Worm (Caenorhabditis elegans) whole organism, early embryonic: Measurements from ENCODE around the gene C50B6.7.

Experiments
- F13C5.2 ChIP-seq: sonication (generic microtip); optimal IDR thresholded peaks from 2 replicates; lab custom pipeline; 2017; ENCODE audit warnings: mild to moderate bottlenecking, missing genetic modification characterization, inconsistent platforms, missing compliant biosample characterization
- aly-1 ChIP-seq: sonication (generic microtip); optimal IDR thresholded peaks from 2 replicates; lab custom pipeline; 2016; ENCODE audit warnings: missing genetic modification characterization, missing compliant biosample characterization
- ama-1 ChIP-seq: fragments of 150-350 bp; optimal IDR thresholded peaks from 2 replicates; lab custom pipeline; 2014
- ceh-36 ChIP-seq: sonication (generic microtip); optimal IDR thresholded peaks from 2 replicates; lab custom pipeline; 2016; ENCODE audit warnings: missing genetic modification characterization, inconsistent platforms, missing compliant biosample characterization
- ets-7 ChIP-seq: sonication (generic microtip); optimal IDR thresholded peaks from 2 replicates; lab custom pipeline; 2016; ENCODE audit warnings: missing genotype, missing genetic modification characterization, missing compliant biosample characterization
- flt-1 ChIP-seq: fragments of 200-800 bp; sonication (Bioruptor generic); IDR thresholded peaks from 2 replicates; pipeline ENCODE4 v1.3.6; 2022; ENCODE audit warnings: missing genetic modification characterization, missing compliant biosample characterization
- hnd-1 ChIP-seq: sonication (generic microtip); optimal IDR thresholded peaks from 2 replicates; lab custom pipeline; 2016; ENCODE audit warnings: missing genetic modification characterization, missing compliant biosample characterization
- pes-1 ChIP-seq: fragments of 200-800 bp; sonication (Bioruptor generic); IDR thresholded peaks from 2 replicates; pipeline ENCODE4 v1.3.6; 2022; ENCODE audit warnings: missing genetic modification reagents, missing genetic modification characterization, missing compliant biosample characterization
- scrt-1 ChIP-seq: fragments of 200-800 bp; sonication (Bioruptor generic); IDR thresholded peaks from 2 replicates; pipeline ENCODE4 v1.3.6; 2022; ENCODE audit warnings: missing genetic modification characterization, missing compliant biosample characterization
- sea-1 ChIP-seq: fragments of 200-800 bp; sonication (Bioruptor generic); conservative IDR thresholded peaks from 2 replicates; pipeline ENCODE4 v1.3.6; 2022; ENCODE audit warnings: missing genetic modification characterization, missing compliant biosample characterization
- tbx-37 ChIP-seq: fragments of 200-800 bp; sonication (Bioruptor generic); conservative IDR thresholded peaks from 2 replicates; pipeline ENCODE4 v1.3.6; 2022; ENCODE audit warnings: missing genetic modification reagents, missing genetic modification characterization, missing compliant biosample characterization
- tra-4 ChIP-seq: sonication (generic microtip); optimal IDR thresholded peaks from 2 replicates; lab custom pipeline; 2017; ENCODE audit warnings: missing genetic modification characterization, missing compliant biosample characterization

- TF ChIP-seq ama-1 (lab: Kevin White, UChicago): no peak
- no peak for TF ChIP-seq sea-1 (GFP tag; lab: Robert Waterston, UW)
- no peak for TF ChIP-seq aly-1
- no peak for TF ChIP-seq F13C5.2 (tag; lab: Kevin White, UChicago)
- TF ChIP-seq tbx-37 (GFP tag; lab: Robert Waterston, UW): no peak
- TF ChIP-seq flt-1 (GFP tag; lab: Robert Waterston, UW): no peak
- TF ChIP-seq tra-4 (tag; lab: Kevin White, UChicago): no peak
- TF ChIP-seq scrt-1: no peak
- no peak for TF ChIP-seq pes-1 (GFP tag; lab: Robert Waterston, UW)
- no peak for TF ChIP-seq hnd-1 (tag; lab: Kevin White, UChicago)
- no peak for TF ChIP-seq ceh-36 (tag; lab: Kevin White, UChicago)
- no peak for TF ChIP-seq ets-7 (tag; lab: Kevin White, UChicago)
Measured at ce11 chrV:13364227-13364626, 39.4 kb upstream of the C50B6.7 start.
